Fruit fly (Drosophila melanogaster): Measurements from ENCODE around the gene nkd.

DNA sequence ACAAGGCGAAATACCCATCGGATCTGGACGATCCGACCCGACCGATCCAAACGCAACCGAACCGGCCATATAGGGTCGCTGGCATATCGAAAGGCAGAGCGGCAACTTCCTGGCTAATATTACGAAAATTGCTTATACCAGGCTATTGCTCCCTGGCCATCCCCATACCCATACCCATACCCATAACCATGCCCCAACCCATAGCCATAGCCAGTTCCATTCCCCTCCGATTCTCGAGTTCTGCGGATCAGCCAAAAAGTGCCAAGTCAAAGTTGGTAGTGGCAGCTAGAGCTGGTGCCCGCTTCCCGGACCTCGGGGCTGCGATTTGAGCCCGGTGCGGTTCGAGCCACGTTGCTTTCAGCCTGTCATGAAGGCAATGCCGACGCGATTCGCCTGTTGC is 4.1 kb downstream of the nkd start:
- TF ChIP-seq psq (GFP tag; optimal IDR thresholded peaks at IDR 0.05) (no peak), slou (GFP tag; optimal IDR thresholded peaks at IDR 0.05) (no peak), lola (GFP tag; optimal IDR thresholded peaks at IDR 0.05) (no peak), CG14441 (GFP tag; IDR thresholded peaks at IDR 0.05) (no peak), cg (GFP tag; optimal IDR thresholded peaks at IDR 0.05) (no peak), HmgZ (tag; optimal IDR thresholded peaks at IDR 0.05) (no peak), CG17829 (tag; optimal IDR thresholded peaks at IDR 0.05) (no peak), Vsx1 (GFP tag; optimal IDR thresholded peaks at IDR 0.05) (no peak), sr (GFP tag; IDR thresholded peaks at IDR 0.05) (no peak), CG11456 (GFP tag; IDR thresholded peaks at IDR 0.05) (no peak), prd (optimal IDR thresholded peaks at IDR 0.05) (no peak), prd (GFP tag; IDR thresholded peaks at IDR 0.05) (no peak), pum (GFP tag; optimal IDR thresholded peaks at IDR 0.05) (no peak), CG3407 (GFP tag; optimal IDR thresholded peaks at IDR 0.05) (no peak), bab2 (GFP tag; optimal IDR thresholded peaks at IDR 0.05) (no peak)
